Fruit fly (Drosophila melanogaster) whole organism, prepupa: ENCODE results near the gene CG6321.

Experiments
- Blimp-1 ChIP-seq: fragments of 200-800 bp; sonication (Bioruptor generic); optimal IDR thresholded peaks from 3 replicates; lab custom pipeline; 2017; ENCODE audit warnings: missing biosample characterization, missing genetic modification characterization, mild to moderate bottlenecking, moderate library complexity, missing genetic modification reagents
- CG10631 ChIP-seq: fragments of 200-800 bp; sonication (Bioruptor generic); optimal IDR thresholded peaks from 2 replicates; lab custom pipeline; 2016; ENCODE audit warnings: missing biosample characterization, missing genetic modification characterization
- CG16779 ChIP-seq: fragments of 200-800 bp; sonication (Bioruptor generic); optimal IDR thresholded peaks from 3 replicates; lab custom pipeline; 2017; ENCODE audit warnings: missing biosample characterization, mild to moderate bottlenecking, missing genetic modification characterization
- CG6854 ChIP-seq: fragments of 200-800 bp; sonication (Bioruptor generic); optimal IDR thresholded peaks from 2 replicates; lab custom pipeline; 2017; ENCODE audit warnings: missing biosample characterization, mild to moderate bottlenecking, missing genetic modification characterization
- CG8319 ChIP-seq: fragments of 200-800 bp; sonication (Bioruptor generic); optimal IDR thresholded peaks from 3 replicates; lab custom pipeline; 2016; ENCODE audit warnings: missing biosample characterization, missing genetic modification characterization
- Ets21C ChIP-seq: fragments of 200-800 bp; sonication (Bioruptor generic); optimal IDR thresholded peaks from 3 replicates; lab custom pipeline; 2016; ENCODE audit warnings: missing biosample characterization, missing genetic modification characterization
- Hr38 ChIP-seq: sonication (Bioruptor generic); optimal IDR thresholded peaks from 2 replicates; lab custom pipeline; 2016; ENCODE audit warnings: missing biosample characterization, missing genetic modification characterization
- OdsH ChIP-seq: fragments of 200-800 bp; sonication (Bioruptor generic); optimal IDR thresholded peaks from 3 replicates; lab custom pipeline; 2016; ENCODE audit warnings: missing biosample characterization, missing genetic modification characterization
- Sox102F ChIP-seq: fragments of 200-800 bp; sonication (Bioruptor generic); optimal IDR thresholded peaks from 2 replicates; lab custom pipeline; 2016; ENCODE audit warnings: missing biosample characterization, mild to moderate bottlenecking, missing genetic modification characterization
- Sox14 ChIP-seq: fragments of 200-800 bp; sonication (Bioruptor generic); optimal IDR thresholded peaks from 3 replicates; lab custom pipeline; 2016; ENCODE audit warnings: missing biosample characterization, missing genetic modification characterization
- Sox15 ChIP-seq: fragments of 200-800 bp; sonication (Bioruptor generic); optimal IDR thresholded peaks from 3 replicates; lab custom pipeline; 2016; ENCODE audit warnings: missing biosample characterization, missing genetic modification characterization
- esn ChIP-seq: fragments of 200-800 bp; sonication (Bioruptor generic); optimal IDR thresholded peaks from 2 replicates; lab custom pipeline; 2016; ENCODE audit warnings: missing biosample characterization, mild to moderate bottlenecking, missing genetic modification characterization, moderate library complexity
- lz ChIP-seq: fragments of 200-800 bp; sonication (Bioruptor generic); optimal IDR thresholded peaks from 3 replicates; lab custom pipeline; 2016; ENCODE audit warnings: missing biosample characterization, missing genetic modification characterization
- salr ChIP-seq, 2 experiments: fragments of 200-800 bp; sonication (Bioruptor generic); optimal IDR thresholded peaks; 3 replicates each; lab custom pipeline; 2016 to 2018; ENCODE audit warnings: missing biosample characterization in 2 of 2, missing genetic modification characterization in 2 of 2, mild to moderate bottlenecking in 1 of 2

dm6 chr3L:11045009-11045408 lies 16.0 kb downstream of the CG6321 start:
- TF ChIP-seq Hr38 (GFP tag; lab: Kevin White, UChicago) = no peak
- TF ChIP-seq CG16779 (tag; lab: Kevin White, UChicago) = no peak
- TF ChIP-seq Sox14 (GFP tag; lab: Kevin White, UChicago) = no peak
- no peak for TF ChIP-seq Ets21C (GFP tag; lab: Kevin White, UChicago)
- TF ChIP-seq salr (GFP tag; optimal IDR thresholded peaks at IDR 0.05; lab: Kevin White, UChicago) = no peak
- no peak for TF ChIP-seq CG6854 (GFP tag; lab: Kevin White, UChicago)
- no peak for TF ChIP-seq CG8319
- no peak for TF ChIP-seq lz
- TF ChIP-seq OdsH (GFP tag; lab: Kevin White, UChicago) = no peak
- no peak for TF ChIP-seq esn
- TF ChIP-seq Sox102F (GFP tag; lab: Kevin White, UChicago) = no peak
- TF ChIP-seq Blimp-1 (GFP tag; lab: Kevin White, UChicago) = no peak
- TF ChIP-seq Sox15 (GFP tag; lab: Kevin White, UChicago) = no peak
- TF ChIP-seq CG10631 (GFP tag; lab: Kevin White, UChicago) = no peak
